Fruit fly (Drosophila melanogaster) Kc167 (cell line): Measurements from ENCODE around the gene CG5568.

Experiments
- Myc ChIP-seq: fragments of >200 bp; optimal IDR thresholded peaks from 2 replicates; lab custom pipeline; 2017; ENCODE audit warnings: missing external identifiers
- ttk ChIP-seq: sonication (Bioruptor generic); optimal IDR thresholded peaks from 2 replicates; lab custom pipeline; 2017; ENCODE audit warnings: missing external identifiers

DNA sequence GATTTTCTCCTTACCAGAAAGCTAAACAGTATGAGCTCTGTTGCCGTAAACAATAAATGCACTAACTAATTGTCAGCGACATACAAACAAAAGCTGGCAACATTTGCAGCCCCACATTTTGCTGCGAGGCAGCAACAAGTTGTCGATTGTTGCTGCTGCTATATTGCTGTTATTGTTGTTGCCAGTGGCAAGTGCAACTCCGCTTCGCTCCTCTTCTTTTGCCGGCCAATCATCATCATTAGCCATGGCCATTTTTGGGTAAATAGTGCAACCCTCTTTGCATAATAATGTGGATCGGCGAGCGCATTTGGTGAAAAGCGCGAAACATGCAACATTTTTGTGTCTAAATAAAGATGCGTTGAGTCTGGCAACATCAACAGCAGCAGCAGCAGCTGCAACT is 40.7 kb upstream of the CG5568 start:
- TF ChIP-seq ttk (no peak), Myc (lab: Kevin White, UChicago) (no peak)
